Worm (Caenorhabditis elegans): ENCODE measurements around the gene nhr-264.
"Not testable (repeated sequence)": the region's sequence is repeated elsewhere in the genome, so short reads cannot be mapped to it uniquely, and the experiment has no call there.

nhr-264 gene

DNA sequence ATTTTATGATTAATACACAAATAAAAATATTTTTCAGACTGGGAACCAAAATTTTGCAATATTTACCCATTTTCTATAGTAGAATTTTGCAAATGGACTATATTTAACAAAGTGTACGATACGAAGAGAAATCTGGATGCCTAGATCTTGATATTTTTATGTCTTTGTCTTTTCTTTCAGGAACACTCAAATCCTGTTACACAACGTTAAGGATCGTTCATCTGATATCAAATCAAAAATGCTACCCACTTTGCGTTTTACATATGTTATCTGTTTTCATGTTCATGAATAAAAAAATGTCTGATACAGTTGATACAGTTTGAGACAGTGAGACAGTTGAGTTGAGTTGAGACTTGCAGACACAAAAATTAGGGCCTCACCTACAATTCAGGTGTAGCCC is 2.6 kb upstream of the nhr-264 start, which contains the start of gene F49C12.1:
TSS of gene F49C12.1 (minus strand) at position 70 of the 400 bp plus-strand sequence.
- TF ChIP-seq lsy-2 (tag; optimal IDR thresholded peaks at IDR 0.05) (no peak), ztf-4 (tag; optimal IDR thresholded peaks at IDR 0.05) (no peak), nhr-12 (tag; optimal IDR thresholded peaks at IDR 0.05) (no peak), ztf-11 (tag; optimal IDR thresholded peaks at IDR 0.05) (no peak), ZK546.5 (tag; optimal IDR thresholded peaks at IDR 0.05) (no peak), nhr-10 (tag; optimal IDR thresholded peaks at IDR 0.05) (no peak), sma-9 (GFP tag; optimal IDR thresholded peaks at IDR 0.05) (no peak), sma-9 (tag; optimal IDR thresholded peaks at IDR 0.05) (no peak), crh-2 (tag; optimal IDR thresholded peaks at IDR 0.05) (no peak), nhr-129 (tag; optimal IDR thresholded peaks at IDR 0.05) (no peak), nhr-237 (tag; optimal IDR thresholded peaks at IDR 0.05) (no peak), sma-3 (GFP tag; optimal IDR thresholded peaks at IDR 0.05) (no peak), skn-1 (tag; optimal IDR thresholded peaks at IDR 0.05) (no peak), nhr-6 (tag; optimal IDR thresholded peaks at IDR 0.05) (no peak), lin-13 (GFP tag; optimal IDR thresholded peaks at IDR 0.05) (no peak), mdl-1 (tag; optimal IDR thresholded peaks at IDR 0.05) (no peak), blmp-1 (tag; optimal IDR thresholded peaks at IDR 0.05; ENCODE audit: insufficient read depth) (no peak), nhr-21 (tag; optimal IDR thresholded peaks at IDR 0.05) (no peak)

DNA sequence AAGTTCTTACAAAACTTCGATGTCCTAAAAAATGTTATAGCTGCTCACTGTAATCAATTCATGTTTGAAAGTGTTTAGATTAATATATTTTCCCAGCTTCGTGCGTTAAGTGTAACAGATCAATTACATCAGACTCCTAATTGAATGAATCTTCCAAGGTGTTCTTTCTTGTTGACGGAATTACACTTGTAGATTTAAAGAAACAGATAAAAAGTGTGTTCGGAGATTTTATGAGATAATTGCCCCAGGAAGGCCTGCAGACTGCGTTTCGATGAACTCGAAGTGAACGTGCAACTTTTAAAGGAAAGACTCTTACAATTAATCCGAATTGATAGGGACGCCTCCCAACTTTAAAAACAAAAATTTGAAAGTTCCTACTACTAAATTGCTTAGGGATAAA is 4.1 kb downstream of the nhr-264 start:
- peak; percentile 73 for TF ChIP-seq elt-1 (tag; optimal IDR thresholded peaks at IDR 0.05)
- TF ChIP-seq elt-3 (tag; optimal IDR thresholded peaks at IDR 0.05) = no peak
- TF ChIP-seq zag-1 (tag; optimal IDR thresholded peaks at IDR 0.05) = no peak

DNA sequence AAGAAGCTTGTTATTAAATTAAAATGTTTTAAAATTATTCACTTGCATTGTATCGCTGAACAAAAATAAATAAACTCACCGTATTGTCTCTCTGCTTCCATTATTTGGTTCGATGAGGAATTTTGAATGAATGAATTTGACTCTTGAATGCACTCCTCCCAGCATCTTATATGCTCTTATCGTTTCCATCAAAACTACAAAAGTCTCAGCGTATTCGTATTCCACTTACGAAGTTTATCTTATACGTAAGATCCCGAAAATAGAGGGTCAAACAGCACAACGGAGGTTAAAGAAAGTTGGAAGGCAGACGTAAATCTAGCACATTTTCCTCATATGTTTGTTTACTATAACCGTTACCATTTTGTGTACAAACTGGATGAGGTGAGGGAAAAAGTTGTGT is 7.4 kb downstream of the nhr-264 start, which contains the start of gene nhr-267:
TSS of gene nhr-267 (minus strand) at position 101 of the 400 bp plus-strand sequence.
- TF ChIP-seq nhr-21 (tag; optimal IDR thresholded peaks at IDR 0.05); crh-2 (tag; optimal IDR thresholded peaks at IDR 0.05); ztf-1 (GFP tag; conservative IDR thresholded peaks at IDR 0.05): not testable (repeated sequence)

DNA sequence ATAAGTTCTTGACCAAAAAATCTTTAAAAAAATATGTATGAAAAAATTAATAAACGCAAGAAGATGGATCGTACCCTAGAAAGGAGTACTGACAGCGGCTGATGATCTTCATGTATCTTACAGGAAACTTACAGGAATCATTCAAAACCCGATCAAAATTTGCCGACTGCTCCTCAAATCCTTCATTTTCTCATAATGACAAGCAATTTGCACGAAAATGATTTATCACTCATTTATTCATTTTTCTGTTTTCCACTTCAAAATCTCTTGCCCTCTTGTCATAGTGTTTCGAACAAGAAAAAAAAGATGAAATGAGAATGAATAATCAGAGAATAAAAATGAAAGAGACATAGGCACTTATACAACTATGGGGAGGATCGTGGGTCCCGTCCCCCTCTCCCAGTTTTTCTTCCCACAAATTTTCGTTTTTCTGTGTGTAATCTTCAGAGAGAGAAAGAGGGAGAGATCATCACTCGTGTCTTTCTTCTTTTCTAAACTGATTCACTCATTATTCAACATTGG is 19.7 kb downstream of the nhr-264 start, which contains the start of gene nmy-3:
TSS of gene nmy-3 (plus strand) at position 472 of the 522 bp plus-strand sequence.
- TF ChIP-seq nhr-6 (tag; optimal IDR thresholded peaks at IDR 0.05) (no peak), nhr-129 (tag; optimal IDR thresholded peaks at IDR 0.05) (no peak), sma-9 (GFP tag; optimal IDR thresholded peaks at IDR 0.05) (no peak), sma-9 (tag; optimal IDR thresholded peaks at IDR 0.05) (no peak), dmd-4 (tag; optimal IDR thresholded peaks at IDR 0.05) (no peak), blmp-1 (tag; optimal IDR thresholded peaks at IDR 0.05; ENCODE audit: insufficient read depth) (no peak), nhr-21 (tag; optimal IDR thresholded peaks at IDR 0.05) (no peak), lin-13 (GFP tag; optimal IDR thresholded peaks at IDR 0.05) (no peak), sma-3 (GFP tag; optimal IDR thresholded peaks at IDR 0.05) (no peak), nhr-237 (tag; optimal IDR thresholded peaks at IDR 0.05) (no peak), R02D3.7 (tag; optimal IDR thresholded peaks at IDR 0.05) (no peak), skn-1 (tag; optimal IDR thresholded peaks at IDR 0.05) (no peak), unc-55 (GFP tag; optimal IDR thresholded peaks at IDR 0.05) (no peak), ceh-16 (tag; optimal IDR thresholded peaks at IDR 0.05) (no peak), ama-1 (optimal IDR thresholded peaks at IDR 0.05) (no peak), fos-1 (tag; optimal IDR thresholded peaks at IDR 0.05) (no peak), nhr-12 (tag; optimal IDR thresholded peaks at IDR 0.05) (no peak), alr-1 (tag; optimal IDR thresholded peaks at IDR 0.05) (no peak), ZK546.5 (tag; optimal IDR thresholded peaks at IDR 0.05) (no peak)

DNA sequence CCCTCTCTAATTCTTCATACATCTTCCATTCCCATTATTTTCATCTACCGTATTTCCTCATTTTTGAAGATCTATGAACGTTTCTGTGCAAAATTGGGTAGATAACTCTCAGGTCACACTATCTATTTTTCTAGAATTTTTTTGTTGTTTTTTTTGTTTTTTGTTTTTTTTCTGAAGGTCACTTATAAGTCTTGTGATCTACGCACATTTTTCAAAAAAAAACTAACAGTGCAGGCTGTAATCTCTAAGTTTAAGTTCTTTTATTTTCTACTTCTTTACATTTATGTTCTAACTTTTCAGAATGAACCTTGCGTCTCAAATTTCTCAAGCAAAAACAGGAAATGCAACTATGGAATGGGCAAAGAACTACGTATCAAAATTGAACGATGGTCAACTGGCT is 23.9 kb downstream of the nhr-264 start, which contains the start of gene flh-3:
TSS of gene flh-3 (plus strand) at position 301 of the 400 bp plus-strand sequence.
- TF ChIP-seq sma-3 (GFP tag; optimal IDR thresholded peaks at IDR 0.05) (no peak), lin-11 (tag; optimal IDR thresholded peaks at IDR 0.05) (no peak), mdl-1 (tag; optimal IDR thresholded peaks at IDR 0.05) (no peak), lsy-2 (tag; optimal IDR thresholded peaks at IDR 0.05) (no peak), dmd-4 (tag; optimal IDR thresholded peaks at IDR 0.05) (no peak), nhr-25 (tag; optimal IDR thresholded peaks at IDR 0.05) (no peak), Y55F3AM.14 (GFP tag; optimal IDR thresholded peaks at IDR 0.05) (no peak), zag-1 (tag; optimal IDR thresholded peaks at IDR 0.05) (no peak), crh-2 (tag; optimal IDR thresholded peaks at IDR 0.05) (no peak), aly-2 (tag; optimal IDR thresholded peaks at IDR 0.05) (no peak), F13H6.1 (tag; optimal IDR thresholded peaks at IDR 0.05) (no peak), nhr-77 (tag; optimal IDR thresholded peaks at IDR 0.05) (no peak)

Data from whole organism, L2 larva.